Fruit fly (Drosophila melanogaster) S2 (cell line): ENCODE results near the gene Art9.
A peak's percentile ranks its signal among the peaks of the same experiment; 100 is the strongest.

ENCODE experiments used
- CG8478 ChIP-seq: fragments of >200 bp; optimal IDR thresholded peaks from 2 replicates; lab custom pipeline; 2018
- CTCF ChIP-seq, 2 experiments: fragments of >200 bp; optimal IDR thresholded peaks; 2 replicates each; lab custom pipeline; 2018

DNA sequence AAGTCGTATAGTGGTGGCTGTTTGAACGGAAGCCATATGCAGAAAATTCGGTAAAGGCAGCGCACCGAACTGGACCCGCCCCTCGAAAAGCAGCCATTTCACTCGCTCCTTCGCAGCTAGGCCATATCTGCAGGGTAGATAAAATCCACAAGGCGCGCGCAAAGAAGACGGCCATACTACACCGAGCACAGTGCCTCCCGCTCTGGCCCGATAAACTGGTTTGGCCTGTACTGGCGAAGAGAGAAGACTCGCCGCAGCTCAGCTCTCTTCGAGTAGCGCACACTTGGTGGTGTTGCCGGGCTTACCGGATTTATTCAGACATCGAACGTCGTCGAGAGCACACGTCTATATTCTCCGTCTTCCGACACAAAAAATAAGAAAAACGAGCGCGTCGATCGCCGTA, 41.7 kb downstream of the Art9 start, which contains the start of gene ems:
- TF ChIP-seq CG8478 (lab: Kevin White, UChicago) (no peak), CTCF (optimal IDR thresholded peaks at IDR 0.05; lab: Kevin White, UChicago) (peak; percentile 1 to 18)
